Worm (Caenorhabditis elegans): ENCODE measurements around the gene C16A11.7.
A peak's percentile ranks its signal among the peaks of the same experiment; 100 is the strongest.

DNA sequence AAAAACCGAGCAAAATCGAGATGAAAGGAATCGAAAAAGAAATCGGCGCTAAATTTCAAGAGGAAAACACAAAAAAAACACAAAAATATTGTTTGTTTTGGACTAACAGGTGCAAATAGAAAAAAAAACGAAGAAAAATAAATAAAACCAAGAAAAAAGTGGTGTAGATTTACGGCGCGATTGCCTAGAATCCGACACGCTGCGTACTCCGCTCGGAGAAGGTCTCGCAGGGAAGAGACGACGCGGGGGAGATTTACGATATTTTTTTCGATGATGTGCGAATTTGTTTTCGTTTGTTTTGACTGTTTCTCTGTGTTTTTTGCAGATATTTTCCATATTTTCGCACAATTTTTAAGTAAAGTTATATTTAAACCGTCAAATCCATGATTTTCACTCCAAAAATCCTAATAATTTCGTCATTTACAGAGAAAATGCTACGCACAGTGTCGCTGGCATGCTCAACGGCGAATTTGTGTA lies 42.5 kb upstream of the C16A11.7 start, which contains the start of gene sco-1:
- TF ChIP-seq W03F9.2 (tag; optimal IDR thresholded peaks at IDR 0.05) (peak; percentile 95), him-1 (tag; optimal IDR thresholded peaks at IDR 0.05) (peak; percentile 92), dao-5 (tag; optimal IDR thresholded peaks at IDR 0.05) (no peak)
